Worm (Caenorhabditis elegans): Measurements from ENCODE around the gene snt-6.

snt-6 gene

DNA sequence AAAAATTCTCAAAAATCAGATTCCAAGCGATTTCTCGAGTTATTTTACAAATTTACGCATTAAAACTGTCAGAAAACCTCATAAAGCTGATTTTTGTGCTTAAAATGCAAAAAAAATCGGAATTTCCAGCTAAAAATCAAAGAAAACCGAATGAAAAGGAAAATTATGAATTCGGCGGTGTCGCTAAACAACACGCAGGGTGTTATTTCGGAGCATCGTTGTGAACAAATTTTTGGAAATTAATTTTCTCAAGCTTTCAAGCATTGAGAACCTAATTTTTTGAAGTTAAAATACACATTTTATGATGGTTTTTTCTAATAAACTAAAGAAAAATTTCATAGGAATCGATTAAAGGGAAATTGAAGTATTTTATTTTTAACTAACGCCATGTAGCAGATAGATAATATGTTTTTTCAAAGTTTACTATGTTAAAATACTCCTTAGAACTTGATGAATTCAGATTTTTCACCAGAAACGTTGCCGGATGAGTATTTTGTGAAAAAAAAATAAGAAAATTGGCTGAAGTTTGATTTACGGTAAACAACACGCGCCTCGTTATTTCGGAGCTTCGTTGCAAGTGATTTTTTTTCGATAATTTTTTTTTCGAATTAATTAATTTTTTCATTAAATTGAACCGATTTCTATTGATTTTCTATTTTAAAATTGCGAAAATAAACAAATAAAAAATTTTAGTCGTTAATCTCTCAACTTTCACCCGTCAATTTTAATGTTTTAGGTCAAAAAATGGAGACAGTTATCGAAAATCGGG, 48.5 kb downstream of the snt-6 start, which contains the start of gene thoc-1:
Gene thoc-1, plus strand, starts transcription at position 737 of the 769 bp plus-strand sequence.
- TF ChIP-seq K09A11.1 (tag; optimal IDR thresholded peaks at IDR 0.05; ENCODE audit: insufficient read depth) (no peak), gmeb-2 (tag; optimal IDR thresholded peaks at IDR 0.05) (no peak), npax-4 (tag; optimal IDR thresholded peaks at IDR 0.05) (no peak), lim-6 (tag; optimal IDR thresholded peaks at IDR 0.05) (no peak), nhr-11 (tag; optimal IDR thresholded peaks at IDR 0.05) (no peak), hlh-15 (tag; optimal IDR thresholded peaks at IDR 0.05) (no peak), dve-1 (tag; optimal IDR thresholded peaks at IDR 0.05) (no peak), fkh-10 (GFP tag; optimal IDR thresholded peaks at IDR 0.05) (no peak), ceh-45 (GFP tag; IDR thresholded peaks at IDR 0.05) (no peak), ceh-2 (tag; optimal IDR thresholded peaks at IDR 0.05) (no peak), sox-2 (GFP tag; IDR thresholded peaks at IDR 0.05) (no peak), pha-2 (tag; optimal IDR thresholded peaks at IDR 0.05) (no peak), dmd-4 (tag; optimal IDR thresholded peaks at IDR 0.05; ENCODE audit: borderline replicate concordance) (no peak), ama-1 (optimal IDR thresholded peaks at IDR 0.05) (no peak)

DNA sequence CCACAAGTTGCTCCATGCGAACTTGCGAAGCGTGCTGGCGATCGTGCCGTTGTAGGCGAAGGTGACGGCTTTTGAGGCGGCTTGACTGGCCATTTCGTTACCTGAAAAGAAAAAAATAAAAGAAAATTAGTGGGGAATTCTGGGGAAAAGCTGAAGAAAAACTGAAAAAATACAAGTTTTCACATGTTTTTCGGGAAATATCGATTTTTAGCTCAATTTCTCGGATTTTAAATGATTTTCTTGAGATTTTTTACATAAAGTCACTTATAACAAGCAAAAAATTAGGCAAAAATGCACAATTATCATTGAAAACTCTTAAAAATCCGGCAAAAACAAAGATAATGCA, 49.0 kb downstream of the snt-6 start, which contains the start of gene T02H6.11:
Gene T02H6.11, minus strand, starts transcription at position 101 of the 346 bp plus-strand sequence.
- no peak for TF ChIP-seq elt-4 (tag; optimal IDR thresholded peaks at IDR 0.05)
- TF ChIP-seq ceh-48 (tag; optimal IDR thresholded peaks at IDR 0.05) = no peak
- TF ChIP-seq ahr-1 (tag; optimal IDR thresholded peaks at IDR 0.05) = no peak
- no peak for TF ChIP-seq ceh-9 (tag; optimal IDR thresholded peaks at IDR 0.05)
- TF ChIP-seq nfya-1 (tag; optimal IDR thresholded peaks at IDR 0.05) = no peak
- TF ChIP-seq ref-2 (tag; optimal IDR thresholded peaks at IDR 0.05) = no peak
- no peak for TF ChIP-seq ceh-24 (tag; optimal IDR thresholded peaks at IDR 0.05)
- TF ChIP-seq che-1 (tag; optimal IDR thresholded peaks at IDR 0.05) = no peak
- no peak for TF ChIP-seq ets-4 (tag; optimal IDR thresholded peaks at IDR 0.05)
- TF ChIP-seq F13H6.1 (tag; optimal IDR thresholded peaks at IDR 0.05) = no peak
- TF ChIP-seq ceh-45 (GFP tag; IDR thresholded peaks at IDR 0.05) = no peak
- no peak for TF ChIP-seq elt-2 (tag; optimal IDR thresholded peaks at IDR 0.05)
- no peak for TF ChIP-seq hlh-30 (tag; optimal IDR thresholded peaks at IDR 0.05; ENCODE audit: insufficient read depth)
- TF ChIP-seq ttx-3 (tag; optimal IDR thresholded peaks at IDR 0.05) = no peak
- no peak for TF ChIP-seq Y22D7AL.16 (tag; optimal IDR thresholded peaks at IDR 0.05)
- no peak for TF ChIP-seq nhr-11 (tag; optimal IDR thresholded peaks at IDR 0.05)
- no peak for TF ChIP-seq nhr-232 (tag; optimal IDR thresholded peaks at IDR 0.05)

Data from whole organism, late embryonic.